Worm (Caenorhabditis elegans): ENCODE measurements around the gene apm-3.

- TF ChIP-seq mdl-1 (tag; optimal IDR thresholded peaks at IDR 0.05) (no peak), dmd-4 (tag; optimal IDR thresholded peaks at IDR 0.05) (no peak), unc-62 (GFP tag; optimal IDR thresholded peaks at IDR 0.05) (no peak), zag-1 (tag; optimal IDR thresholded peaks at IDR 0.05) (no peak), nhr-10 (tag; optimal IDR thresholded peaks at IDR 0.05) (no peak), lin-13 (GFP tag; optimal IDR thresholded peaks at IDR 0.05) (no peak), aly-2 (tag; optimal IDR thresholded peaks at IDR 0.05) (no peak), blmp-1 (tag; optimal IDR thresholded peaks at IDR 0.05; ENCODE audit: insufficient read depth) (no peak), nhr-129 (tag; optimal IDR thresholded peaks at IDR 0.05) (no peak), mbf-1 (tag; optimal IDR thresholded peaks at IDR 0.05) (no peak), nhr-237 (tag; optimal IDR thresholded peaks at IDR 0.05) (no peak)
These were observed 8.4 kb downstream of the apm-3 start, which contains the start of gene ncs-1 for ce11 chrX:963171-963570.
